Worm (Caenorhabditis elegans) whole organism, L2 larva: ENCODE data around the gene emc-3.
A peak's percentile ranks its signal among the peaks of the same experiment; 100 is the strongest.

ENCODE experiments used
- C34F6.9 ChIP-seq: fragments of 150-350 bp; optimal IDR thresholded peaks from 2 replicates; lab custom pipeline; 2014; ENCODE audit warnings: missing biosample characterization, missing genetic modification characterization
- F13H6.1 ChIP-seq: sonication (generic microtip); optimal IDR thresholded peaks from 2 replicates; lab custom pipeline; 2016; ENCODE audit warnings: missing genetic modification characterization, missing compliant biosample characterization
- R02D3.7 ChIP-seq: fragments of 150-350 bp; optimal IDR thresholded peaks from 2 replicates; lab custom pipeline; 2014; ENCODE audit warnings: missing biosample characterization, missing genetic modification characterization
- Y55F3AM.14 ChIP-seq: fragments of 200-800 bp; sonication (Bioruptor generic); optimal IDR thresholded peaks from 2 replicates; lab custom pipeline; 2018; ENCODE audit warnings: mild to moderate bottlenecking, missing genetic modification characterization, missing compliant biosample characterization
- ZK546.5 ChIP-seq: sonication (generic microtip); optimal IDR thresholded peaks from 2 replicates; lab custom pipeline; 2017; ENCODE audit warnings: missing biosample characterization, missing genetic modification characterization
- alr-1 ChIP-seq: fragments of 150-350 bp; optimal IDR thresholded peaks from 2 replicates; lab custom pipeline; 2014; ENCODE audit warnings: missing biosample characterization, missing genetic modification characterization
- aly-2 ChIP-seq: fragments of 150-350 bp; optimal IDR thresholded peaks from 2 replicates; lab custom pipeline; 2014; ENCODE audit warnings: missing biosample characterization, missing genetic modification characterization
- ama-1 ChIP-seq: fragments of 150-350 bp; optimal IDR thresholded peaks from 2 replicates; lab custom pipeline; 2018; ENCODE audit warnings: inconsistent platforms
- ceh-16 ChIP-seq: fragments of 150-350 bp; optimal IDR thresholded peaks from 2 replicates; lab custom pipeline; 2014; ENCODE audit warnings: missing biosample characterization, missing genetic modification characterization
- ceh-82 ChIP-seq: fragments of 150-350 bp; optimal IDR thresholded peaks from 2 replicates; lab custom pipeline; 2014; ENCODE audit warnings: missing biosample characterization, missing genetic modification characterization
- crh-2 ChIP-seq: sonication (generic microtip); optimal IDR thresholded peaks from 2 replicates; lab custom pipeline; 2017; ENCODE audit warnings: missing biosample characterization, missing genetic modification characterization
- dmd-4 ChIP-seq: sonication (generic microtip); optimal IDR thresholded peaks from 2 replicates; lab custom pipeline; 2017; ENCODE audit warnings: missing biosample characterization, missing genetic modification characterization
- egl-27 ChIP-seq: sonication (generic microtip); optimal IDR thresholded peaks from 3 replicates; lab custom pipeline; 2017; ENCODE audit warnings: missing biosample characterization, missing genetic modification reagents, missing genetic modification characterization
- elt-1 ChIP-seq: fragments of 150-350 bp; optimal IDR thresholded peaks from 2 replicates; lab custom pipeline; 2014; ENCODE audit warnings: missing biosample characterization, missing genetic modification characterization
- elt-3 ChIP-seq: sonication (generic microtip); optimal IDR thresholded peaks from 2 replicates; lab custom pipeline; 2017; ENCODE audit warnings: missing biosample characterization, missing genetic modification characterization
- fos-1 ChIP-seq: fragments of 150-350 bp; optimal IDR thresholded peaks from 2 replicates; lab custom pipeline; 2014; ENCODE audit warnings: missing biosample characterization, missing genetic modification characterization
- gmeb-1 ChIP-seq: fragments of 150-350 bp; optimal IDR thresholded peaks from 2 replicates; lab custom pipeline; 2014; ENCODE audit warnings: missing biosample characterization, missing genetic modification characterization
- lin-11 ChIP-seq: fragments of 150-350 bp; sonication (generic microtip); optimal IDR thresholded peaks from 2 replicates; lab custom pipeline; 2014; ENCODE audit warnings: missing biosample characterization, missing genetic modification characterization, inconsistent platforms, mixed read lengths
- lin-13 ChIP-seq: fragments of 150-350 bp; optimal IDR thresholded peaks from 2 replicates; lab custom pipeline; 2014; ENCODE audit warnings: missing biosample characterization, missing genetic modification reagents, missing genetic modification characterization
- lin-39 ChIP-seq: fragments of 150-350 bp; optimal IDR thresholded peaks from 2 replicates; lab custom pipeline; 2014; ENCODE audit warnings: missing biosample characterization, missing genetic modification reagents, missing genetic modification characterization
- lsy-2 ChIP-seq, 2 experiments: fragments of 150-350 bp in 1 of 2; sonication (generic microtip) in 1 of 2; optimal IDR thresholded peaks; 2 replicates each; lab custom pipeline; 2014 to 2017; ENCODE audit warnings: missing biosample characterization in 2 of 2, missing genetic modification characterization in 2 of 2
- mab-5 ChIP-seq: fragments of 150-350 bp; optimal IDR thresholded peaks from 2 replicates; lab custom pipeline; 2014; ENCODE audit warnings: missing biosample characterization, missing genetic modification characterization
- mbf-1 ChIP-seq: sonication (generic microtip); optimal IDR thresholded peaks from 2 replicates; lab custom pipeline; 2017; ENCODE audit warnings: missing biosample characterization, missing genetic modification characterization
- nhr-10 ChIP-seq: sonication (generic microtip); optimal IDR thresholded peaks from 2 replicates; lab custom pipeline; 2017; ENCODE audit warnings: missing biosample characterization, missing genetic modification characterization
- nhr-11 ChIP-seq: fragments of 150-350 bp; optimal IDR thresholded peaks from 2 replicates; lab custom pipeline; 2014; ENCODE audit warnings: missing biosample characterization, missing genetic modification characterization
- nhr-12 ChIP-seq: fragments of 150-350 bp; optimal IDR thresholded peaks from 2 replicates; lab custom pipeline; 2014; ENCODE audit warnings: missing biosample characterization, missing genetic modification characterization
- nhr-129 ChIP-seq: fragments of 150-350 bp; optimal IDR thresholded peaks from 2 replicates; lab custom pipeline; 2014; ENCODE audit warnings: missing biosample characterization, missing genetic modification characterization
- nhr-21 ChIP-seq: fragments of 150-350 bp; optimal IDR thresholded peaks from 2 replicates; lab custom pipeline; 2014; ENCODE audit warnings: missing biosample characterization, missing genetic modification characterization
- nhr-23 ChIP-seq: fragments of 150-350 bp; optimal IDR thresholded peaks from 2 replicates; lab custom pipeline; 2014; ENCODE audit warnings: missing biosample characterization, missing genetic modification reagents, missing genetic modification characterization
- nhr-237 ChIP-seq: fragments of 150-350 bp; optimal IDR thresholded peaks from 2 replicates; lab custom pipeline; 2014; ENCODE audit warnings: missing biosample characterization, missing genetic modification characterization
- nhr-25 ChIP-seq: fragments of 150-350 bp; sonication (generic microtip); optimal IDR thresholded peaks from 3 replicates; lab custom pipeline; 2014; ENCODE audit warnings: missing biosample characterization, missing genetic modification characterization
- nhr-6 ChIP-seq: fragments of 150-350 bp; optimal IDR thresholded peaks from 2 replicates; lab custom pipeline; 2014; ENCODE audit warnings: missing biosample characterization, missing genetic modification characterization
- nhr-77 ChIP-seq: fragments of 150-350 bp; optimal IDR thresholded peaks from 2 replicates; lab custom pipeline; 2014; ENCODE audit warnings: missing biosample characterization, missing genetic modification characterization
- peb-1 ChIP-seq: fragments of 150-350 bp; optimal IDR thresholded peaks from 2 replicates; lab custom pipeline; 2014; ENCODE audit warnings: missing biosample characterization, missing genetic modification characterization
- sem-4 ChIP-seq: fragments of 150-350 bp; optimal IDR thresholded peaks from 2 replicates; lab custom pipeline; 2014; ENCODE audit warnings: missing biosample characterization, missing genetic modification reagents, missing genetic modification characterization
- skn-1 ChIP-seq: sonication (generic microtip); optimal IDR thresholded peaks from 2 replicates; lab custom pipeline; 2017; ENCODE audit warnings: missing biosample characterization, missing genetic modification characterization
- sma-3 ChIP-seq: sonication (generic microtip); optimal IDR thresholded peaks from 2 replicates; lab custom pipeline; 2016; ENCODE audit warnings: missing genetic modification reagents, missing genetic modification characterization, missing compliant biosample characterization
- sma-9 ChIP-seq, 2 experiments: fragments of 150-350 bp in 1 of 2; sonication (generic microtip) in 1 of 2; optimal IDR thresholded peaks; 2 replicates each; lab custom pipeline; 2014 to 2016; ENCODE audit warnings: missing genetic modification characterization in 2 of 2, mild to moderate bottlenecking in 1 of 2, missing biosample characterization in 1 of 2, missing compliant biosample characterization in 1 of 2, missing genetic modification reagents in 1 of 2, moderate library complexity in 1 of 2
- snpc-4 ChIP-seq: fragments of 150-350 bp; optimal IDR thresholded peaks from 2 replicates; lab custom pipeline; 2014; ENCODE audit warnings: missing biosample characterization, missing genetic modification characterization
- unc-39 ChIP-seq: fragments of 150-350 bp; optimal IDR thresholded peaks from 2 replicates; lab custom pipeline; 2014; ENCODE audit warnings: missing biosample characterization, missing genetic modification characterization
- unc-55 ChIP-seq: fragments of 150-350 bp; sonication (generic microtip); optimal IDR thresholded peaks from 3 replicates; lab custom pipeline; 2014; ENCODE audit warnings: missing biosample characterization, missing genetic modification reagents, missing genetic modification characterization
- unc-62 ChIP-seq: fragments of 150-350 bp; optimal IDR thresholded peaks from 2 replicates; lab custom pipeline; 2014; ENCODE audit warnings: missing biosample characterization, missing genetic modification reagents, missing genetic modification characterization
- zag-1 ChIP-seq: fragments of 150-350 bp; optimal IDR thresholded peaks from 2 replicates; lab custom pipeline; 2014; ENCODE audit warnings: missing biosample characterization, missing genetic modification characterization
- ztf-1 ChIP-seq: fragments of 200-800 bp; sonication (Bioruptor generic); conservative IDR thresholded peaks from 2 replicates; pipeline ENCODE4 v1.3.6; 2022; ENCODE audit warnings: missing genetic modification characterization, missing compliant biosample characterization
- ztf-11 ChIP-seq: sonication (generic microtip); optimal IDR thresholded peaks from 2 replicates; lab custom pipeline; 2017; ENCODE audit warnings: missing biosample characterization, missing genetic modification characterization
- ztf-4 ChIP-seq: fragments of 150-350 bp; optimal IDR thresholded peaks from 2 replicates; lab custom pipeline; 2014; ENCODE audit warnings: missing biosample characterization, missing genetic modification characterization

The emc-3 gene

DNA sequence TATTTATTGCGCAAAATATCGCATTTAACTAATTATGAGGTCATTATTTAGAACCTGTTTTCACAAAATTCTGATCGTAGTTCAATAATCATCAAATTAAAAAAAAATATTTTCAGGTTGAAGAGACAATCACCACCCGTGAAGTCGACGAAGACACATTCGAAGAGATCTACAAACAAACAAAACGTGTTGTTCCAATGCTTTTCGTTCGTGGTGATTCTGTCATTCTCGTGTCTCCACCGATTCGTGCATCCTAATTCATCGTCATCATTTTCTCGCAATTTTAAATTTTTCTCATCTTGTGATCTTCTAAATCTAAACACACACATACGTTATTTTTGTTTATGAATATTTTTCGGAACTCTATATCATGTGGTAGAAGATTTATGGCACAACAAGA lies 7.1 kb upstream of the emc-3 start:
- TF ChIP-seq peb-1 (no peak), crh-2 (tag; lab: Kevin White, UChicago) (peak; percentile 9), ama-1 (lab: Kevin White, UChicago) (peak; percentile 44), lin-11 (tag; lab: Kevin White, UChicago) (no peak), fos-1 (tag; lab: Kevin White, UChicago) (no peak), nhr-129 (tag; lab: Kevin White, UChicago) (peak; percentile 16), aly-2 (tag; lab: Kevin White, UChicago) (no peak), sem-4 (tag; lab: Kevin White, UChicago) (no peak), nhr-25 (tag; lab: Kevin White, UChicago) (peak; percentile 48), nhr-6 (tag; lab: Kevin White, UChicago) (peak; percentile 28), sma-3 (GFP tag; lab: Kevin White, UChicago) (no peak), ceh-82 (tag; lab: Kevin White, UChicago) (no peak), lsy-2 (tag; optimal IDR thresholded peaks at IDR 0.05; lab: Kevin White, UChicago) (peak in 1 of 2 experiments; percentile 3), F13H6.1 (tag; lab: Kevin White, UChicago) (no peak), gmeb-1 (tag; lab: Kevin White, UChicago) (peak; percentile 40), unc-55 (GFP tag; lab: Kevin White, UChicago) (peak; percentile 7), nhr-21 (peak; percentile 84), lin-13 (no peak), Y55F3AM.14 (GFP tag; lab: Kevin White, UChicago) (peak; percentile 57), sma-9 (GFP tag; optimal IDR thresholded peaks at IDR 0.05; lab: Kevin White, UChicago) (no peak), sma-9 (tag; optimal IDR thresholded peaks at IDR 0.05; lab: Kevin White, UChicago) (no peak)

DNA sequence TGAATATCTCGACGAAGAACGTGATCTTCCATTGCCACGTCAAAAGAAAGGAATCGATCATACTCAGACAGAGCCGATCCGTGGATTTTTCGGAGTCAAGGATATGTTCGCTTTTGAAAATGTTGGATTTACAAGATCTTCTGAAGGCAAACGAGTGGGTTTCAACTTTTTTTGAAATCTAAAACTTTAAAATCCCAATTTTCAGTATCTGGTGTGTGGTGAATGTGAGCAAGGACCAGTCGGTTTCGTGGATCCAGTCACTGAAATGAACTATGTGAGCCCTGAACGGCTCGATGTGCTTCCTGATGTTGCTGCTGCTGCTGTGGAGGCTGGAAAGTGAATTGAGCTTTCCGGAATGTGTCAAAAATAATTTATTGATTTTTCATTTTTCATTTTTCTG lies 5.2 kb upstream of the emc-3 start, which contains the start of gene lsm-3:
Gene lsm-3, plus strand, starts transcription at position 301 of the 400 bp plus-strand sequence.
- no peak for TF ChIP-seq nhr-11 (tag; lab: Kevin White, UChicago)
- no peak for TF ChIP-seq peb-1
- TF ChIP-seq nhr-129 (tag; lab: Kevin White, UChicago) = no peak
- TF ChIP-seq, all 48 proteins: peak for 0

DNA sequence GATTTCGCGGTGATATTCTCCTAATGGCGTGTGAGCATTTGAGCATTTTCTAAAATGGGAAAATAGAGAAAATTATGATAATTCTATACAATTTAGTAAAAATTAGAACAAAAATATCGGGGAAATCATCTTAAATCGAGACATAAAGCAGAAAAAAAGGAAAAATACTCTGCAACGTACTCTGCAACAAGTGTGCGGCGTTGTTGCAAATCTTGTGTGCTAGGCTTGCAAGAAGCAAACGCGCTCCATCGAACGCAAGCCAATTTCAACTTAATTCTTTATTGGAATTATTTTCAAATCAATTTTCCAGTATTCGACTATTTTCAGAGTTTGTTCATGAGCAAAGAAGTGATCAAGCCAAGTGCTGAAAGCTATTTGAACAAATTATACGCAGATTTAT lies 4.3 kb upstream of the emc-3 start, which contains the start of the genes Y62E10A.20, Y62E10A.23 and mdt-9:
Gene Y62E10A.20, minus strand, starts transcription at position 49 of the 400 bp plus-strand sequence.
Gene Y62E10A.23, plus strand, starts transcription at position 282 of the 400 bp plus-strand sequence.
Gene mdt-9, plus strand, starts transcription at position 338 of the 400 bp plus-strand sequence.
- TF ChIP-seq dmd-4 (tag; lab: Kevin White, UChicago) = no peak
- peak; percentile 86 for TF ChIP-seq crh-2 (tag; lab: Kevin White, UChicago)
- TF ChIP-seq nhr-129 (tag; lab: Kevin White, UChicago) = peak; percentile 98
- peak; percentile 71 for TF ChIP-seq sma-9 (GFP tag; optimal IDR thresholded peaks at IDR 0.05; lab: Kevin White, UChicago)
- TF ChIP-seq sma-9 (tag; optimal IDR thresholded peaks at IDR 0.05; lab: Kevin White, UChicago) = no peak
- TF ChIP-seq snpc-4 (tag; lab: Kevin White, UChicago) = peak; percentile 78
- no peak for TF ChIP-seq Y55F3AM.14 (GFP tag; lab: Kevin White, UChicago)
- TF ChIP-seq R02D3.7 (tag; lab: Kevin White, UChicago) = no peak
- no peak for TF ChIP-seq lin-39 (tag; lab: Kevin White, UChicago)
- TF ChIP-seq sem-4 (tag; lab: Kevin White, UChicago) = peak; percentile 68
- no peak for TF ChIP-seq skn-1
- TF ChIP-seq ztf-1 (GFP tag; lab: Robert Waterston, UW) = no peak
- peak; percentile 73 for TF ChIP-seq lin-11 (tag; lab: Kevin White, UChicago)
- TF ChIP-seq elt-3 = no peak
- peak; percentile 80 for TF ChIP-seq C34F6.9 (tag; lab: Kevin White, UChicago)
- TF ChIP-seq gmeb-1 (tag; lab: Kevin White, UChicago) = peak; percentile 79
- TF ChIP-seq lsy-2 (tag; optimal IDR thresholded peaks at IDR 0.05; lab: Kevin White, UChicago) = peak; percentile 45 to 86
- no peak for TF ChIP-seq ceh-82 (tag; lab: Kevin White, UChicago)
- peak; percentile 58 for TF ChIP-seq sma-3 (GFP tag; lab: Kevin White, UChicago)
- no peak for TF ChIP-seq aly-2 (tag; lab: Kevin White, UChicago)
- TF ChIP-seq fos-1 (tag; lab: Kevin White, UChicago) = peak; percentile 32
- TF ChIP-seq unc-55 (GFP tag; lab: Kevin White, UChicago) = peak; percentile 95
- no peak for TF ChIP-seq ZK546.5 (tag; lab: Kevin White, UChicago)
- peak; percentile 67 for TF ChIP-seq mab-5 (tag; lab: Kevin White, UChicago)
- TF ChIP-seq F13H6.1 (tag; lab: Kevin White, UChicago) = peak; percentile 51
- peak; percentile 51 for TF ChIP-seq nhr-6 (tag; lab: Kevin White, UChicago)
- TF ChIP-seq ztf-4 (tag; lab: Kevin White, UChicago) = peak; percentile 56
- TF ChIP-seq egl-27 (tag; lab: Kevin White, UChicago) = peak; percentile 50
- TF ChIP-seq elt-1 (tag; lab: Kevin White, UChicago) = no peak
- no peak for TF ChIP-seq ama-1 (lab: Kevin White, UChicago)
- no peak for TF ChIP-seq mbf-1 (tag; lab: Kevin White, UChicago)
- TF ChIP-seq nhr-237 (tag; lab: Kevin White, UChicago) = no peak
- no peak for TF ChIP-seq unc-62 (GFP tag; lab: Kevin White, UChicago)
- TF ChIP-seq peb-1 = no peak
- no peak for TF ChIP-seq nhr-23
- no peak for TF ChIP-seq nhr-12 (tag; lab: Kevin White, UChicago)
- no peak for TF ChIP-seq ceh-16
- TF ChIP-seq nhr-10 (tag; lab: Kevin White, UChicago) = no peak
- TF ChIP-seq alr-1 = peak; percentile 36
- TF ChIP-seq nhr-11 (tag; lab: Kevin White, UChicago) = no peak
- no peak for TF ChIP-seq unc-39
- TF ChIP-seq zag-1 (tag; lab: Kevin White, UChicago) = no peak
- TF ChIP-seq nhr-21 = peak; percentile 58
- no peak for TF ChIP-seq nhr-77 (tag; lab: Kevin White, UChicago)
- TF ChIP-seq ztf-11 (tag; lab: Kevin White, UChicago) = no peak
- peak; percentile 78 for TF ChIP-seq lin-13
- peak; percentile 76 for TF ChIP-seq nhr-25 (tag; lab: Kevin White, UChicago)
